Worm (Caenorhabditis elegans) whole organism, L1 larva: ENCODE data around the gene htp-1.

Experiments
- C34B4.2 ChIP-seq: sonication (generic microtip); optimal IDR thresholded peaks from 2 replicates; lab custom pipeline; 2017; ENCODE audit warnings: mild to moderate bottlenecking, missing genetic modification characterization, missing compliant biosample characterization
- F16B12.6 ChIP-seq: fragments of 150-350 bp; optimal IDR thresholded peaks from 2 replicates; lab custom pipeline; 2014; ENCODE audit warnings: missing biosample characterization, missing genetic modification characterization
- aha-1 ChIP-seq: fragments of 150-350 bp; optimal IDR thresholded peaks from 2 replicates; lab custom pipeline; 2014; ENCODE audit warnings: missing biosample characterization, missing genetic modification characterization
- alr-1 ChIP-seq: fragments of 200-800 bp; sonication (Bioruptor generic); optimal IDR thresholded peaks from 2 replicates; lab custom pipeline; 2018; ENCODE audit warnings: borderline replicate concordance, mild to moderate bottlenecking, missing genetic modification characterization, missing compliant biosample characterization
- blmp-1 ChIP-seq: fragments of 150-350 bp; optimal IDR thresholded peaks from 2 replicates; lab custom pipeline; 2014; ENCODE audit warnings: missing biosample characterization, missing genetic modification characterization
- ceh-63 ChIP-seq: fragments of 200-800 bp; sonication (Bioruptor generic); optimal IDR thresholded peaks from 2 replicates; lab custom pipeline; 2018; ENCODE audit warnings: mild to moderate bottlenecking, missing genetic modification characterization, missing compliant biosample characterization
- ceh-82 ChIP-seq, 3 experiments: fragments of 150-350 bp in 1 of 3; sonication (generic microtip) in 2 of 3; optimal IDR thresholded peaks; 2 replicates each; lab custom pipeline; 2014 to 2017; ENCODE audit warnings: missing biosample characterization in 3 of 3, missing genetic modification characterization in 3 of 3
- ceh-90 ChIP-seq: sonication (generic microtip); optimal IDR thresholded peaks from 2 replicates; lab custom pipeline; 2016; ENCODE audit warnings: missing genetic modification characterization, missing compliant biosample characterization
- dpl-1 ChIP-seq, 3 experiments: fragments of 150-350 bp in 2 of 3; sonication (generic microtip) in 1 of 3; optimal IDR thresholded peaks; 2 replicates each; lab custom pipeline; 2014 to 2017; ENCODE audit warnings: missing biosample characterization in 3 of 3, missing genetic modification characterization in 3 of 3, missing genetic modification reagents in 3 of 3
- efl-1 ChIP-seq, 4 experiments: fragments of 150-350 bp; optimal IDR thresholded peaks in 3 of 4; peaks in 1 of 4; 1 replicate in 1 of 4; 2 replicates in 3 of 4; lab custom pipeline; 2014; ENCODE audit warnings: missing biosample characterization in 2 of 4, missing genetic modification characterization in 2 of 4, missing genetic modification reagents in 2 of 4
- efl-3 ChIP-seq: fragments of 200-800 bp; sonication (Bioruptor generic); optimal IDR thresholded peaks from 2 replicates; lab custom pipeline; 2018; ENCODE audit warnings: mild to moderate bottlenecking, missing genetic modification characterization, missing compliant biosample characterization
- egl-13 ChIP-seq: sonication (generic microtip); optimal IDR thresholded peaks from 2 replicates; lab custom pipeline; 2016; ENCODE audit warnings: missing genotype, missing genetic modification reagents, missing genetic modification characterization, missing compliant biosample characterization
- ets-5 ChIP-seq: fragments of 200-800 bp; sonication (Bioruptor generic); IDR thresholded peaks from 2 replicates; pipeline ENCODE4 v1.3.6; 2022; ENCODE audit warnings: missing genetic modification characterization, missing compliant biosample characterization
- fkh-8 ChIP-seq: sonication (generic microtip); optimal IDR thresholded peaks from 2 replicates; lab custom pipeline; 2016; ENCODE audit warnings: mild to moderate bottlenecking, missing genetic modification characterization, missing compliant biosample characterization
- grh-1 ChIP-seq: fragments of 200-800 bp; sonication (Bioruptor generic); IDR thresholded peaks from 2 replicates; pipeline ENCODE4 v1.3.6; 2022; ENCODE audit warnings: missing genetic modification reagents, missing genetic modification characterization, missing compliant biosample characterization
- hlh-4 ChIP-seq: sonication (generic microtip); optimal IDR thresholded peaks from 2 replicates; lab custom pipeline; 2016; ENCODE audit warnings: mild to moderate bottlenecking, missing genetic modification characterization, missing compliant biosample characterization
- irx-1 ChIP-seq: sonication (generic microtip); optimal IDR thresholded peaks from 2 replicates; lab custom pipeline; 2016; ENCODE audit warnings: missing genetic modification characterization, missing compliant biosample characterization
- isw-1 ChIP-seq: fragments of 200-800 bp; sonication (Bioruptor generic); IDR thresholded peaks from 2 replicates; pipeline ENCODE4 v1.3.6; 2022; ENCODE audit warnings: missing genetic modification characterization, missing compliant biosample characterization
- lin-15B ChIP-seq: fragments of 150-350 bp; sonication (generic microtip); optimal IDR thresholded peaks from 3 replicates; lab custom pipeline; 2014; ENCODE audit warnings: missing biosample characterization, missing genetic modification characterization
- lin-35 ChIP-seq, 2 experiments: fragments of 150-350 bp; optimal IDR thresholded peaks; 2 replicates each; lab custom pipeline; 2014; ENCODE audit warnings: missing biosample characterization in 2 of 2, missing genetic modification characterization in 2 of 2, missing genetic modification reagents in 2 of 2
- mdl-1 ChIP-seq, 2 experiments: fragments of 150-350 bp; optimal IDR thresholded peaks; 2 replicates each; lab custom pipeline; 2014 to 2017; ENCODE audit warnings: missing biosample characterization in 2 of 2, missing genetic modification characterization in 2 of 2, inconsistent platforms in 1 of 2
- mep-1 ChIP-seq: fragments of 150-350 bp; optimal IDR thresholded peaks from 2 replicates; lab custom pipeline; 2014; ENCODE audit warnings: missing biosample characterization, missing genetic modification characterization
- nhr-11 ChIP-seq: fragments of 150-350 bp; optimal IDR thresholded peaks from 2 replicates; lab custom pipeline; 2014; ENCODE audit warnings: missing biosample characterization, missing genetic modification characterization
- nhr-12 ChIP-seq: sonication (generic microtip); optimal IDR thresholded peaks from 2 replicates; lab custom pipeline; 2017; ENCODE audit warnings: missing biosample characterization, missing genetic modification characterization
- nhr-237 ChIP-seq: fragments of 150-350 bp; optimal IDR thresholded peaks from 2 replicates; lab custom pipeline; 2014; ENCODE audit warnings: missing biosample characterization, missing genetic modification characterization
- nhr-71 ChIP-seq: sonication (generic microtip); optimal IDR thresholded peaks from 2 replicates; lab custom pipeline; 2016; ENCODE audit warnings: mild to moderate bottlenecking, missing genetic modification characterization, moderate library complexity, missing compliant biosample characterization
- nhr-77 ChIP-seq: fragments of 150-350 bp; optimal IDR thresholded peaks from 2 replicates; lab custom pipeline; 2014; ENCODE audit warnings: missing biosample characterization, missing genetic modification characterization
- pag-3 ChIP-seq: sonication (generic microtip); optimal IDR thresholded peaks from 2 replicates; lab custom pipeline; 2017; ENCODE audit warnings: missing genetic modification characterization, mild to moderate bottlenecking, missing compliant biosample characterization, antibody characterized with exemption, borderline replicate concordance; ENCODE audit not compliant: insufficient read depth
- rnt-1 ChIP-seq: sonication (generic microtip); optimal IDR thresholded peaks from 2 replicates; lab custom pipeline; 2016; ENCODE audit warnings: mild to moderate bottlenecking, missing genetic modification characterization, moderate library complexity, missing compliant biosample characterization
- snu-23 ChIP-seq: sonication (generic microtip); optimal IDR thresholded peaks from 2 replicates; lab custom pipeline; 2016; ENCODE audit warnings: missing genetic modification characterization, missing compliant biosample characterization
- sox-4 ChIP-seq: sonication (generic microtip); optimal IDR thresholded peaks from 2 replicates; lab custom pipeline; 2016; ENCODE audit warnings: missing genetic modification characterization, missing compliant biosample characterization
- sup-37 ChIP-seq: fragments of 200-800 bp; sonication (Bioruptor generic); optimal IDR thresholded peaks from 2 replicates; lab custom pipeline; 2018; ENCODE audit warnings: mild to moderate bottlenecking, missing genetic modification characterization, missing compliant biosample characterization
- unc-30 ChIP-seq: sonication (generic microtip); optimal IDR thresholded peaks from 2 replicates; lab custom pipeline; 2017; ENCODE audit warnings: missing biosample characterization, missing genetic modification characterization
- zag-1 ChIP-seq: fragments of 150-350 bp; optimal IDR thresholded peaks from 2 replicates; lab custom pipeline; 2014; ENCODE audit warnings: missing biosample characterization, missing genetic modification characterization

The htp-1 gene

DNA sequence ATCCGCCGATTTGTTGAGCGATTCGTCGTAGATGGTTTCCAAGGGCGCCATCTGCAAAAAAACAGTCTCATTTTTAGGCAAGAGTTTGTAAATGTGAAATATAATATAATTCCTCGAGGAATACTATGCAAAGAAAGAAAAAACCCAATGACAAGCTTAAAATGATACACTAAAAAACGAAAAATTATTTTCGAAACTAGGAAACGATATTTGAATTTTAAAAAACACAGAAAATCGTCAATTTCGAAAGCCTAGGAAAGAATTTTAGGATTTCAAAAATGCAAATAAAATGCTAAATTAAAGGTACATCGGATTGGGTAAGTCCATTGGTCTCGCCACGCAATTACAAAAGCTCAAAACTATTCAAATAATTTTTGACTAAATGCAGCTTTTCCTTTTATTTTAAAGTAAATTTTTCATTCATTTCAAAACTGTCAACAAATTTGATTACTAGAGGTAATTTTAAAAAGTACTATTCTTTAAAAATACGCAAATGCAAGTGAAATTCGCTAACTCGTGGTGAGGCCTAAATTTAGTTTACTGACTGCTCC is at the start of gene htp-1, which contains the start of gene ZK616.5:
Gene htp-1, minus strand, starts transcription at position 51 of the 551 bp plus-strand sequence.
Gene ZK616.5, plus strand, starts transcription at position 423 of the 551 bp plus-strand sequence.
- TF ChIP-seq lin-35 (GFP tag; optimal IDR thresholded peaks at IDR 0.05; lab: Kevin White, UChicago) (no peak), ceh-63 (GFP tag; lab: Kevin White, UChicago) (no peak)

DNA sequence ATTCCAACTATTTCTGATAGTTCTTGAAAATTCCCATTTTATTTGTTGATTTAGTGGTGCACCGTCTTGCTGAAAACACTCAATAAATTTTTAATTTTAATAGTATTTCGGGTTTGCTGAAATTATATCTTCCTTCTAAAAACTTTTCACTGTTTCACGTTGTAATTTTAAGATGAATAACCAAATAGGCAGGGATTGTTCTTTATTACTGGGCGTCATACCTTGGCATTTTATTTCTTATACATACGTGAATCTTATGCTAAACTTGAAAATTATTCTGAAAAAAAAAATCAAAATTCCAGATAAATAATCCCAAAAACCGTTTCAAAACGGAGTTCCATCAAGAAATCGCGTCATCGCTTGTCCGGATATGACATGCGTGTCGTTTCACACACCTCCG is 47.3 kb upstream of the htp-1 start, which contains the start of gene mgl-3:
Gene mgl-3, plus strand, starts transcription at position 301 of the 400 bp plus-strand sequence.
- TF ChIP-seq irx-1 (tag; lab: Kevin White, UChicago) (no peak), grh-1 (GFP tag; lab: Robert Waterston, UW) (no peak), ceh-90 (tag; lab: Kevin White, UChicago) (no peak), efl-3 (GFP tag; lab: Kevin White, UChicago) (no peak), nhr-12 (tag; lab: Kevin White, UChicago) (no peak), egl-13 (tag; lab: Kevin White, UChicago) (no peak), zag-1 (no peak), mep-1 (tag; lab: Kevin White, UChicago) (no peak), mdl-1 (tag; optimal IDR thresholded peaks at IDR 0.05; lab: Kevin White, UChicago) (no peak), pag-3 (tag; lab: Kevin White, UChicago) (no peak), ceh-63 (GFP tag; lab: Kevin White, UChicago) (no peak), nhr-11 (tag; lab: Kevin White, UChicago) (no peak)

- TF ChIP-seq F16B12.6 (tag; lab: Kevin White, UChicago) (no peak), irx-1 (tag; lab: Kevin White, UChicago) (no peak), hlh-4 (tag; lab: Kevin White, UChicago) (no peak), nhr-237 (tag; lab: Kevin White, UChicago) (no peak), ceh-82 (tag; optimal IDR thresholded peaks at IDR 0.05; lab: Kevin White, UChicago) (no peak), ets-5 (GFP tag; lab: Robert Waterston, UW) (no peak), snu-23 (GFP tag; lab: Kevin White, UChicago) (no peak), aha-1 (no peak), sup-37 (GFP tag; lab: Kevin White, UChicago) (no peak), C34B4.2 (tag; lab: Kevin White, UChicago) (no peak)
- TF ChIP-seq, all 84 proteins: peak for 0
These were observed 27.8 kb upstream of the htp-1 start, which contains the start of gene ehn-3 for ce11 chrIV:5419122-5419521. ehn-3 (minus strand) TSS chrIV:5419222.

DNA sequence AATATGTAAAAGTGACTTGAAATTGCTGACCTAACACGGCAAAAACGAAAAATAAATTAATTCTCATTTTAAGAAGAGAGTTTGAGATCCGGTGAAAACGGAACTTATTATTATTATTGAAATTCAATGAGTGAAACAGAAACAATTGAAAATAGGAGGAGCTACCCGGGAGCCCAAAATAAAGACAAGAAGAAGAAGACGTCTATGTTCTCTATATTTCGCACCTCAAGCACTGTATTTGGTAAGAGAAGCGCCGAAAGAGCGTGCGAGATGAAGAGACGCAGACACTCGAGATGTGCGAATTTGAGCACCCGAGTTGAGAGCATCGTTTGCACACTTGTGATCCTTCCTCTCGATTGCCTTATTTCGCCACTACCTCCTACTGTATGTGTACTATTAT is 24.3 kb upstream of the htp-1 start, which contains the start of gene spp-7:
Gene spp-7, minus strand, starts transcription at position 101 of the 400 bp plus-strand sequence.
- TF ChIP-seq efl-1 (optimal IDR thresholded peaks at IDR 0.05; lab: Kevin White, UChicago) (no peak), efl-1 (GFP tag; optimal IDR thresholded peaks at IDR 0.05 in 1 of 2; lab: Kevin White, UChicago) (no peak), nhr-71 (tag; lab: Kevin White, UChicago) (no peak), F16B12.6 (tag; lab: Kevin White, UChicago) (no peak), unc-30 (tag; lab: Kevin White, UChicago) (no peak), mdl-1 (tag; optimal IDR thresholded peaks at IDR 0.05; lab: Kevin White, UChicago) (no peak), alr-1 (tag; lab: Kevin White, UChicago) (no peak), ets-5 (GFP tag; lab: Robert Waterston, UW) (no peak), egl-13 (tag; lab: Kevin White, UChicago) (no peak), fkh-8 (no peak), grh-1 (GFP tag; lab: Robert Waterston, UW) (no peak), lin-15B (tag; lab: Kevin White, UChicago) (no peak), nhr-77 (no peak), rnt-1 (tag; lab: Kevin White, UChicago) (no peak), sox-4 (tag; lab: Kevin White, UChicago) (no peak), isw-1 (GFP tag; lab: Robert Waterston, UW) (no peak), blmp-1 (tag; lab: Kevin White, UChicago) (no peak), zag-1 (no peak), dpl-1 (GFP tag; optimal IDR thresholded peaks at IDR 0.05; lab: Kevin White, UChicago) (no peak)
